Fruit fly (Drosophila melanogaster) whole organism, embryonic: ENCODE data around the gene CG9254.
A peak's percentile ranks its signal among the peaks of the same experiment; 100 is the strongest.

Experiments used
- Aef1 ChIP-seq: fragments of 200-800 bp; sonication (Bioruptor generic); IDR thresholded peaks from 3 replicates; pipeline ENCODE4 v1.3.6; 2022; ENCODE audit warnings: missing biosample characterization, missing genetic modification characterization
- B-H2 ChIP-seq: fragments of 200-800 bp; sonication (Bioruptor generic); optimal IDR thresholded peaks from 2 replicates; lab custom pipeline; 2018; ENCODE audit warnings: missing biosample characterization, mild to moderate bottlenecking, missing genetic modification characterization
- Blimp-1 ChIP-seq: fragments of 200-800 bp; sonication (Bioruptor generic); optimal IDR thresholded peaks from 3 replicates; lab custom pipeline; 2018; ENCODE audit warnings: missing biosample characterization, missing genetic modification characterization, mild to moderate bottlenecking, moderate library complexity, missing genetic modification reagents
- CG10565 ChIP-seq: fragments of 200-800 bp; sonication (Bioruptor generic); optimal IDR thresholded peaks from 3 replicates; lab custom pipeline; 2016; ENCODE audit warnings: missing biosample characterization, mild to moderate bottlenecking, missing genetic modification characterization
- CG12744 ChIP-seq: fragments of 200-800 bp; sonication (Bioruptor generic); optimal IDR thresholded peaks from 2 replicates; lab custom pipeline; 2016; ENCODE audit warnings: missing biosample characterization, missing genetic modification characterization
- CG13296 ChIP-seq: fragments of 200-800 bp; sonication (Bioruptor generic); optimal IDR thresholded peaks from 3 replicates; lab custom pipeline; 2018; ENCODE audit warnings: missing biosample characterization, mild to moderate bottlenecking, missing genetic modification characterization
- CG15073 ChIP-seq: fragments of 200-800 bp; sonication (Bioruptor generic); optimal IDR thresholded peaks from 2 replicates; lab custom pipeline; 2016; ENCODE audit warnings: missing biosample characterization, missing genetic modification characterization
- CG1529 ChIP-seq: fragments of 200-800 bp; sonication (Bioruptor generic); optimal IDR thresholded peaks from 3 replicates; lab custom pipeline; 2018; ENCODE audit warnings: missing biosample characterization, missing genetic modification characterization
- CG15479 ChIP-seq: fragments of 200-800 bp; sonication (Bioruptor generic); optimal IDR thresholded peaks from 3 replicates; lab custom pipeline; 2019; ENCODE audit warnings: missing biosample characterization, mild to moderate bottlenecking, missing genetic modification characterization, moderate library complexity
- CG1602 ChIP-seq: fragments of 200-800 bp; sonication (Bioruptor generic); optimal IDR thresholded peaks from 3 replicates; lab custom pipeline; 2016; ENCODE audit warnings: missing biosample characterization, missing genetic modification characterization
- CG16815 ChIP-seq: fragments of 200-800 bp; sonication (Bioruptor generic); optimal IDR thresholded peaks from 3 replicates; lab custom pipeline; 2017; ENCODE audit warnings: missing biosample characterization, mild to moderate bottlenecking, missing genetic modification characterization
- CG16863 ChIP-seq: fragments of 200-800 bp; sonication (Bioruptor generic); optimal IDR thresholded peaks from 3 replicates; lab custom pipeline; 2016; ENCODE audit warnings: missing biosample characterization, missing genetic modification characterization
- CG17359 ChIP-seq: fragments of 200-800 bp; sonication (Bioruptor generic); optimal IDR thresholded peaks from 3 replicates; lab custom pipeline; 2018; ENCODE audit warnings: missing biosample characterization, mild to moderate bottlenecking, missing genetic modification characterization, moderate library complexity
- CG17568 ChIP-seq: fragments of 200-800 bp; sonication (Bioruptor generic); optimal IDR thresholded peaks from 2 replicates; lab custom pipeline; 2018; ENCODE audit warnings: missing biosample characterization, mild to moderate bottlenecking, missing genetic modification characterization, moderate library complexity
- CG17612 ChIP-seq: fragments of 200-800 bp; sonication (Bioruptor generic); IDR thresholded peaks from 2 replicates; pipeline ENCODE4 v1.3.6; 2022; ENCODE audit warnings: missing biosample characterization, missing genetic modification characterization
- CG30431 ChIP-seq: fragments of 200-800 bp; sonication (Bioruptor generic); optimal IDR thresholded peaks from 2 replicates; lab custom pipeline; 2017; ENCODE audit warnings: missing biosample characterization, missing genetic modification characterization
- CG31441 ChIP-seq: fragments of 200-800 bp; sonication (Bioruptor generic); IDR thresholded peaks from 2 replicates; pipeline ENCODE4 v1.3.6; 2022; ENCODE audit warnings: missing biosample characterization, missing genetic modification characterization
- CG4854 ChIP-seq: fragments of 200-800 bp; sonication (Bioruptor generic); optimal IDR thresholded peaks from 2 replicates; lab custom pipeline; 2016; ENCODE audit warnings: missing biosample characterization, missing genetic modification characterization, inconsistent platforms
- CoRest ChIP-seq: fragments of 200-800 bp; sonication (Bioruptor generic); optimal IDR thresholded peaks from 3 replicates; lab custom pipeline; 2018; ENCODE audit warnings: missing biosample characterization, mild to moderate bottlenecking, missing genetic modification characterization, moderate library complexity
- D19A ChIP-seq: fragments of 200-800 bp; optimal IDR thresholded peaks from 3 replicates; lab custom pipeline; 2019; ENCODE audit warnings: missing biosample characterization, mild to moderate bottlenecking, missing genetic modification characterization, moderate library complexity
- Dfd ChIP-seq, 2 experiments: fragments of >200 bp; optimal IDR thresholded peaks; 2 replicates each; lab custom pipeline; 2017; ENCODE audit warnings: missing biosample characterization in 2 of 2, missing genetic modification characterization in 2 of 2
- Drgx ChIP-seq: fragments of 200-800 bp; sonication (Bioruptor generic); IDR thresholded peaks from 2 replicates; pipeline ENCODE4 v1.3.6; 2022; ENCODE audit warnings: missing biosample characterization, missing genetic modification characterization
- E2f2 ChIP-seq: fragments of 200-800 bp; sonication (Bioruptor generic); IDR thresholded peaks from 2 replicates; pipeline ENCODE4 v1.3.6; 2022; ENCODE audit warnings: missing biosample characterization, missing genetic modification characterization
- H15 ChIP-seq: fragments of 200-800 bp; sonication (Bioruptor generic); IDR thresholded peaks from 3 replicates; pipeline ENCODE4 v1.3.6; 2022; ENCODE audit warnings: missing biosample characterization, missing genetic modification characterization
- HLH4C ChIP-seq: fragments of 200-800 bp; sonication (Bioruptor generic); IDR thresholded peaks from 3 replicates; pipeline ENCODE4 v1.3.6; 2022; ENCODE audit warnings: missing biosample characterization, missing genetic modification characterization; ENCODE audit not compliant: partially characterized antibody
- HLH54F ChIP-seq: fragments of 200-800 bp; sonication (Bioruptor generic); optimal IDR thresholded peaks from 3 replicates; lab custom pipeline; 2016; ENCODE audit warnings: missing biosample characterization, missing genetic modification characterization
- Hand ChIP-seq: fragments of 200-800 bp; sonication (Bioruptor generic); optimal IDR thresholded peaks from 2 replicates; lab custom pipeline; 2017; ENCODE audit warnings: mild to moderate bottlenecking, missing biosample characterization, missing genetic modification reagents, missing genetic modification characterization
- MTF-1 ChIP-seq: fragments of 200-800 bp; sonication (Bioruptor generic); optimal IDR thresholded peaks from 2 replicates; lab custom pipeline; 2018; ENCODE audit warnings: missing biosample characterization, mild to moderate bottlenecking, missing genetic modification characterization, borderline replicate concordance
- Med ChIP-seq: fragments of 200-800 bp; sonication (Bioruptor generic); peaks from one replicate; lab custom pipeline; 2016; ENCODE audit warnings: missing biosample characterization, missing genetic modification characterization, mild to moderate bottlenecking, inconsistent platforms, moderate library complexity
- Mrtf ChIP-seq: fragments of 200-800 bp; sonication (Bioruptor generic); IDR thresholded peaks from 3 replicates; pipeline ENCODE4 v1.3.6; 2022; ENCODE audit warnings: missing biosample characterization, missing genetic modification characterization
- Oaz ChIP-seq: fragments of 200-800 bp; sonication (Bioruptor generic); IDR thresholded peaks from 2 replicates; pipeline ENCODE4 v1.3.6; 2022; ENCODE audit warnings: missing biosample characterization, missing genetic modification characterization
- Scr ChIP-seq: fragments of 200-800 bp; sonication (Bioruptor generic); IDR thresholded peaks from 2 replicates; pipeline ENCODE4 v1.3.6; 2022; ENCODE audit warnings: missing biosample characterization, missing genetic modification characterization; ENCODE audit not compliant: partially characterized antibody
- aop ChIP-seq: fragments of 200-800 bp; sonication (Bioruptor generic); IDR thresholded peaks from 2 replicates; pipeline ENCODE4 v1.3.6; 2022; ENCODE audit warnings: missing biosample characterization, missing genetic modification characterization
- az2 ChIP-seq: fragments of 200-800 bp; sonication (Bioruptor generic); optimal IDR thresholded peaks from 3 replicates; lab custom pipeline; 2016; ENCODE audit warnings: missing biosample characterization, missing genetic modification characterization
- chif ChIP-seq, 2 experiments: fragments of 200-800 bp; sonication (Bioruptor generic); optimal IDR thresholded peaks; 3 replicates each; lab custom pipeline; 2016; ENCODE audit warnings: missing biosample characterization in 2 of 2, missing genetic modification characterization in 2 of 2
- corto ChIP-seq: fragments of 200-800 bp; sonication (Bioruptor generic); optimal IDR thresholded peaks from 2 replicates; lab custom pipeline; 2016; ENCODE audit warnings: missing biosample characterization, mild to moderate bottlenecking, missing genetic modification characterization, moderate library complexity
- dpn ChIP-seq, 2 experiments: fragments of 200-800 bp; sonication (Bioruptor generic); optimal IDR thresholded peaks; 3 replicates each; lab custom pipeline; 2016; ENCODE audit warnings: missing biosample characterization in 2 of 2, missing genetic modification characterization in 2 of 2
- en ChIP-seq: fragments of 200-800 bp; sonication (Bioruptor generic); optimal IDR thresholded peaks from 2 replicates; lab custom pipeline; 2016; ENCODE audit warnings: missing biosample characterization, missing genetic modification characterization
- fd64A ChIP-seq: fragments of 200-800 bp; sonication (Bioruptor generic); optimal IDR thresholded peaks from 3 replicates; lab custom pipeline; 2018; ENCODE audit warnings: missing biosample characterization, mild to moderate bottlenecking, missing genetic modification characterization
- gcm ChIP-seq: fragments of 200-800 bp; sonication (Bioruptor generic); optimal IDR thresholded peaks from 2 replicates; lab custom pipeline; 2019; ENCODE audit warnings: missing biosample characterization, mild to moderate bottlenecking, missing genetic modification characterization, moderate library complexity
- grn ChIP-seq: fragments of 200-800 bp; sonication (Bioruptor generic); optimal IDR thresholded peaks from 3 replicates; lab custom pipeline; 2017; ENCODE audit warnings: missing biosample characterization, missing genetic modification characterization
- ind ChIP-seq: fragments of 200-800 bp; sonication (Bioruptor generic); optimal IDR thresholded peaks from 3 replicates; lab custom pipeline; 2016; ENCODE audit warnings: missing biosample characterization, missing genetic modification characterization
- mld ChIP-seq: fragments of 200-800 bp; sonication (Bioruptor generic); IDR thresholded peaks from 3 replicates; pipeline ENCODE4 v1.3.6; 2022; ENCODE audit warnings: missing biosample characterization, missing genetic modification characterization; ENCODE audit not compliant: partially characterized antibody
- odd ChIP-seq: fragments of 200-800 bp; sonication (Bioruptor generic); optimal IDR thresholded peaks from 2 replicates; lab custom pipeline; 2017; ENCODE audit warnings: missing biosample characterization, mild to moderate bottlenecking, missing genetic modification characterization
- prd ChIP-seq, 3 experiments: fragments of >200 bp in 2 of 3; fragments of 200-800 bp in 1 of 3; sonication (Bioruptor generic) in 1 of 3; optimal IDR thresholded peaks in 2 of 3; IDR thresholded peaks in 1 of 3; 2 replicates in 2 of 3; 3 replicates in 1 of 3; pipeline versions ENCODE4 v1.3.6 to Lab custom; 2017 to 2022; ENCODE audit warnings: missing biosample characterization in 1 of 3, missing genetic modification characterization in 1 of 3
- rib ChIP-seq: fragments of 200-800 bp; sonication (Bioruptor generic); IDR thresholded peaks from 2 replicates; pipeline ENCODE4 v1.3.6; 2022; ENCODE audit warnings: missing biosample characterization, missing genetic modification characterization
- salm ChIP-seq: fragments of 200-800 bp; sonication (Bioruptor generic); optimal IDR thresholded peaks from 2 replicates; lab custom pipeline; 2018; ENCODE audit warnings: missing biosample characterization, mild to moderate bottlenecking, missing genetic modification characterization
- ssp ChIP-seq: fragments of 200-800 bp; sonication (Bioruptor generic); IDR thresholded peaks from 2 replicates; pipeline ENCODE4 v1.3.6; 2022; ENCODE audit warnings: missing biosample characterization, missing genetic modification characterization
- wdn ChIP-seq: fragments of 200-800 bp; sonication (Bioruptor generic); IDR thresholded peaks from 2 replicates; pipeline ENCODE4 v1.3.6; 2022; ENCODE audit warnings: missing biosample characterization, missing genetic modification characterization
- zfh2 ChIP-seq: fragments of 200-800 bp; sonication (Bioruptor generic); optimal IDR thresholded peaks from 2 replicates; lab custom pipeline; 2016; ENCODE audit warnings: missing biosample characterization, missing genetic modification characterization

Gene CG9254

DNA sequence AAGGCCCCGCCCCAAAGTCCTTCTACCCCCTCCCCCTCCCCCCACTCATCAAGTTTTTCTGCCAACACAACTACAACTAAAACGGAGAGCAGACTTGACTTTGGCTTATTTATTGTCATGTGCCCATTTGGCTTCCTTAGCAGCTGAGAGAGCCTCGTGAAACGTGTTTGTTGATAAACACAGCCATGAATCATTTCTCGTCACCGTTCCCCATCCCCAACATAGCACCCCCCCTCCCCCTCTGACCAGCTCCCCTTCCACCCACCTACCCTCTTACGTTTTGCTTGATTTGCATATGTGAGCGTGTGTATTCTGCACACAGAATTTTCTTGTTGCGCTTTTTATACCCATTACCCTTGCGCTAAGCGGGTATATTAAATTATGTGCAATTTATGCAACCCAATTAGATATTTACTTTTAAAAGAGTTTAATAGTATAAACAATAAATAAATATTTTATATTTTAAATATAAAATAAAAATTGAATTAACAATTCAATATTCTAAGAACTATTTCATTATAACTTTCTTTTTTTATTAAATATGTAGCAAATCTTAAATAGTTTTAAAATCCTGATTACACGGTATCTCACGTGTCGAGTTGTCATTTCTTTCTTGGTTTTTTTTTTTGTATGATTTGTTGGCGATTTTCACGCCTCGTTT lies 25.1 kb downstream of the CG9254 start (continued):
- TF ChIP-seq CG15073 (GFP tag; lab: Kevin White, UChicago) (no peak), Aef1 (no peak), zfh2 (no peak), H15 (no peak), CG30431 (GFP tag; lab: Kevin White, UChicago) (no peak), Dfd (GFP tag; optimal IDR thresholded peaks at IDR 0.05; lab: Kevin White, UChicago) (no peak), gcm (GFP tag; lab: Kevin White, UChicago) (no peak), CG15479 (no peak), wdn (GFP tag; lab: Robert Waterston, UW) (no peak), corto (GFP tag; lab: Kevin White, UChicago) (no peak), chif (GFP tag; optimal IDR thresholded peaks at IDR 0.05; lab: Kevin White, UChicago) (no peak), grn (GFP tag; lab: Kevin White, UChicago) (no peak), CG1602 (GFP tag; lab: Kevin White, UChicago) (no peak), aop (GFP tag; lab: Robert Waterston, UW) (no peak), CG17612 (GFP tag; lab: Robert Waterston, UW) (no peak), odd (no peak), dpn (GFP tag; optimal IDR thresholded peaks at IDR 0.05; lab: Kevin White, UChicago) (no peak), Oaz (no peak), fd64A (no peak), Scr (GFP tag; lab: Robert Waterston, UW) (no peak), Med (GFP tag; lab: Kevin White, UChicago) (no peak), prd (optimal IDR thresholded peaks at IDR 0.05; lab: Kevin White, UChicago) (no peak), prd (GFP tag; IDR thresholded peaks at IDR 0.05; lab: Robert Waterston, UW) (no peak; the same call in 2 of the 3 replicates), HLH4C (GFP tag; lab: Robert Waterston, UW) (no peak), ind (no peak), CG16815 (GFP tag; lab: Kevin White, UChicago) (no peak), CG10565 (GFP tag; lab: Kevin White, UChicago) (no peak), Hand (GFP tag; lab: Kevin White, UChicago) (no peak), Drgx (peak; percentile 54; the same call in 1 of the 2 replicates), Blimp-1 (GFP tag; lab: Kevin White, UChicago) (peak; percentile 41), Mrtf (GFP tag; lab: Robert Waterston, UW) (no peak), az2 (GFP tag; lab: Kevin White, UChicago) (peak; percentile 9), CG31441 (GFP tag; lab: Robert Waterston, UW) (peak; percentile 72), E2f2 (GFP tag; lab: Robert Waterston, UW) (no peak; the same call in 1 of the 2 replicates), CG16863 (GFP tag; lab: Kevin White, UChicago) (no peak), CG17359 (tag; lab: Kevin White, UChicago) (peak; percentile 46), mld (no peak), ssp (GFP tag; lab: Robert Waterston, UW) (no peak), CG1529 (GFP tag; lab: Kevin White, UChicago) (no peak), HLH54F (GFP tag; lab: Kevin White, UChicago) (no peak), CG4854 (GFP tag; lab: Kevin White, UChicago) (no peak), MTF-1 (no peak), D19A (peak; percentile 34), CG13296 (GFP tag; lab: Kevin White, UChicago) (peak; percentile 42), rib (GFP tag; lab: Robert Waterston, UW) (no peak), en (GFP tag; lab: Kevin White, UChicago) (no peak), CoRest (tag; lab: Kevin White, UChicago) (peak; percentile 53), CG12744 (GFP tag; lab: Kevin White, UChicago) (no peak), CG17568 (GFP tag; lab: Kevin White, UChicago) (no peak), B-H2 (GFP tag; lab: Kevin White, UChicago) (no peak), salm (tag; lab: Kevin White, UChicago) (no peak)
